Worm (Caenorhabditis elegans): ENCODE data around the gene T21B6.3.

- TF ChIP-seq mdl-1 (tag; optimal IDR thresholded peaks at IDR 0.05) (no peak), ztf-4 (tag; optimal IDR thresholded peaks at IDR 0.05) (no peak), ceh-82 (tag; optimal IDR thresholded peaks at IDR 0.05) (no peak), fos-1 (tag; optimal IDR thresholded peaks at IDR 0.05) (no peak), unc-39 (tag; optimal IDR thresholded peaks at IDR 0.05) (no peak), elt-3 (tag; optimal IDR thresholded peaks at IDR 0.05) (no peak), blmp-1 (tag; optimal IDR thresholded peaks at IDR 0.05; ENCODE audit: insufficient read depth) (no peak), zag-1 (tag; optimal IDR thresholded peaks at IDR 0.05) (no peak), mab-5 (tag; optimal IDR thresholded peaks at IDR 0.05) (no peak), Y55F3AM.14 (GFP tag; optimal IDR thresholded peaks at IDR 0.05) (no peak), sma-3 (GFP tag; optimal IDR thresholded peaks at IDR 0.05) (no peak), ama-1 (optimal IDR thresholded peaks at IDR 0.05) (no peak)
Observed at ce11 chrX:10992177-10992576, 43.4 kb upstream of the T21B6.3 start, which contains the start of gene ver-3.

Data from whole organism, L2 larva.